Fruit fly (Drosophila melanogaster): ENCODE data around the gene gammaTub23C.

gammaTub23C gene

dm6 chr2L:2924266-2924801 is 48.4 kb upstream of the gammaTub23C start (continued):
- TF ChIP-seq Trl (optimal IDR thresholded peaks at IDR 0.05) (peak in 1 of 2 experiments; percentile 62), Trl (GFP tag; optimal IDR thresholded peaks at IDR 0.05) (no peak), Hmr (GFP tag; optimal IDR thresholded peaks at IDR 0.05) (peak; percentile 11), bsh (GFP tag; optimal IDR thresholded peaks at IDR 0.05) (peak in 1 of 2 experiments; percentile 98), CG1602 (GFP tag; optimal IDR thresholded peaks at IDR 0.05) (no peak), CG8388 (GFP tag; optimal IDR thresholded peaks at IDR 0.05) (no peak), CG34224 (GFP tag; IDR thresholded peaks at IDR 0.05; ENCODE audit: partially characterized antibody) (no peak), schlank (tag; optimal IDR thresholded peaks at IDR 0.05) (no peak)

dm6 chr2L:2930646-2931045 is 42.0 kb upstream of the gammaTub23C start:
- no peak for TF ChIP-seq amos (GFP tag; IDR thresholded peaks at IDR 0.05; ENCODE audit: partially characterized antibody)
- no peak for TF ChIP-seq YL-1 (GFP tag; optimal IDR thresholded peaks at IDR 0.05)
- TF ChIP-seq CG32532 (GFP tag; IDR thresholded peaks at IDR 0.05), result 0 out of 2 replicates have a peak, but pooled peaks have one; percentile 16
- no peak for TF ChIP-seq CG3407 (GFP tag; optimal IDR thresholded peaks at IDR 0.05)
- TF ChIP-seq mirr (GFP tag; optimal IDR thresholded peaks at IDR 0.05), result peak; percentile 19
- peak; percentile 66 for TF ChIP-seq crol (GFP tag; IDR thresholded peaks at IDR 0.05)
- no peak for TF ChIP-seq dan (GFP tag; IDR thresholded peaks at IDR 0.05)
- peak; percentile 14 for TF ChIP-seq CG5180 (GFP tag; optimal IDR thresholded peaks at IDR 0.05)
- no peak for TF ChIP-seq B-H1 (GFP tag; IDR thresholded peaks at IDR 0.05)
- no peak for TF ChIP-seq CG12942 (GFP tag; optimal IDR thresholded peaks at IDR 0.05)
- TF ChIP-seq Elba2 (GFP tag; optimal IDR thresholded peaks at IDR 0.05), result no peak
- no peak for TF ChIP-seq CG11696 (GFP tag; IDR thresholded peaks at IDR 0.05)
- no peak for TF ChIP-seq sug (tag; optimal IDR thresholded peaks at IDR 0.05)
- no peak for TF ChIP-seq sens-2 (GFP tag; IDR thresholded peaks at IDR 0.05)
- TF ChIP-seq ro (GFP tag; IDR thresholded peaks at IDR 0.05), result 0 out of 2 replicates have a peak, but pooled peaks have one; percentile 15
- peak; percentile 60 for TF ChIP-seq abd-A (tag; optimal IDR thresholded peaks at IDR 0.05)

- no peak for TF ChIP-seq CG34224 (GFP tag; IDR thresholded peaks at IDR 0.05; ENCODE audit: partially characterized antibody)
- TF ChIP-seq ara (GFP tag; IDR thresholded peaks at IDR 0.05), result no peak
- TF ChIP-seq hkb (optimal IDR thresholded peaks at IDR 0.05), result no peak
- TF ChIP-seq hkb (GFP tag; IDR thresholded peaks at IDR 0.05), result 0 out of 2 replicates have a peak, but pooled peaks have one; percentile 6
- no peak for TF ChIP-seq usp (GFP tag; optimal IDR thresholded peaks at IDR 0.05)
- no peak for TF ChIP-seq CG2129 (GFP tag; IDR thresholded peaks at IDR 0.05; ENCODE audit: partially characterized antibody)
- TF ChIP-seq CG8359 (GFP tag; optimal IDR thresholded peaks at IDR 0.05; ENCODE audit: borderline replicate concordance), result no peak
- TF ChIP-seq CG8944 (GFP tag; optimal IDR thresholded peaks at IDR 0.05), result no peak
- TF ChIP-seq HLHmδ (GFP tag; optimal IDR thresholded peaks at IDR 0.05), result no peak
- no peak for TF ChIP-seq sqz (GFP tag; optimal IDR thresholded peaks at IDR 0.05)
- no peak for TF ChIP-seq Gug (GFP tag; IDR thresholded peaks at IDR 0.05)
- no peak for TF ChIP-seq Jarid2 (GFP tag; optimal IDR thresholded peaks at IDR 0.05)
- no peak for TF ChIP-seq H2.0 (GFP tag; IDR thresholded peaks at IDR 0.05)
- TF ChIP-seq CG2678 (tag; optimal IDR thresholded peaks at IDR 0.05), result peak; percentile 41
- no peak for TF ChIP-seq slp2 (GFP tag; optimal IDR thresholded peaks at IDR 0.05)
- no peak for TF ChIP-seq en (GFP tag; optimal IDR thresholded peaks at IDR 0.05)
- TF ChIP-seq pita (GFP tag; optimal IDR thresholded peaks at IDR 0.05), result no peak
- peak; percentile 2 for TF ChIP-seq CG9437 (GFP tag; optimal IDR thresholded peaks at IDR 0.05)
- no peak for TF ChIP-seq hb (GFP tag; IDR thresholded peaks at IDR 0.05; ENCODE audit: partially characterized antibody)
- TF ChIP-seq CG8924 (tag; optimal IDR thresholded peaks at IDR 0.05), result no peak
- peak; percentile 73 for TF ChIP-seq sens (GFP tag)
- TF ChIP-seq CG7839 (tag; optimal IDR thresholded peaks at IDR 0.05), result peak; percentile 23
- TF ChIP-seq CG13296 (GFP tag; optimal IDR thresholded peaks at IDR 0.05), result no peak
- TF ChIP-seq CG13424 (tag; optimal IDR thresholded peaks at IDR 0.05), result peak; percentile 21
- no peak; the same call in 1 of the 2 replicates for TF ChIP-seq slbo (GFP tag; IDR thresholded peaks at IDR 0.05)
- TF ChIP-seq pnt (GFP tag; optimal IDR thresholded peaks at IDR 0.05), result no peak
Observed at dm6 chr2L:2931555-2932131, 41.0 kb upstream of the gammaTub23C start.
